Worm (Caenorhabditis elegans): ENCODE results near the gene C23F12.9.

The C23F12.9 gene

ce11 chrX:9410747-9411146 lies 16.9 kb downstream of the C23F12.9 start:
- TF ChIP-seq nhr-28 (tag; optimal IDR thresholded peaks at IDR 0.05) (peak; percentile 5), sdz-12 (GFP tag; optimal IDR thresholded peaks at IDR 0.05) (no peak)

ce11 chrX:9411675-9412074 lies 17.8 kb downstream of the C23F12.9 start:
- TF ChIP-seq ctbp-1 (GFP tag; IDR thresholded peaks at IDR 0.05) (no peak), F37D6.2 (tag; optimal IDR thresholded peaks at IDR 0.05) (no peak), mes-2 (tag; optimal IDR thresholded peaks at IDR 0.05; ENCODE audit: poor library complexity, severe bottlenecking) (no peak), unc-130 (GFP tag; optimal IDR thresholded peaks at IDR 0.05) (no peak), ZK337.2 (GFP tag; IDR thresholded peaks at IDR 0.05) (no peak), nhr-10 (tag; optimal IDR thresholded peaks at IDR 0.05) (no peak), unc-62 (GFP tag; optimal IDR thresholded peaks at IDR 0.05 in 1 of 2) (no peak), unc-62 (tag; optimal IDR thresholded peaks at IDR 0.05) (no peak), mxl-3 (GFP tag; optimal IDR thresholded peaks at IDR 0.05) (no peak)

ce11 chrX:9417326-9417725 lies 23.5 kb downstream of the C23F12.9 start:
- TF ChIP-seq ztf-7 (tag; optimal IDR thresholded peaks at IDR 0.05) (no peak), unc-62 (GFP tag; optimal IDR thresholded peaks at IDR 0.05 in 1 of 2) (peak in 1 of 2 experiments; percentile 91), unc-62 (tag; optimal IDR thresholded peaks at IDR 0.05) (no peak), snpc-4 (tag; optimal IDR thresholded peaks at IDR 0.05) (no peak), daf-12 (tag; optimal IDR thresholded peaks at IDR 0.05) (no peak), hlh-11 (tag; optimal IDR thresholded peaks at IDR 0.05) (no peak), lin-15B (tag; optimal IDR thresholded peaks at IDR 0.05) (no peak)

- TF ChIP-seq nhr-76 (tag; optimal IDR thresholded peaks at IDR 0.05) (no peak), ztf-7 (tag; optimal IDR thresholded peaks at IDR 0.05) (no peak), fkh-10 (GFP tag; optimal IDR thresholded peaks at IDR 0.05) (no peak), mes-2 (tag; optimal IDR thresholded peaks at IDR 0.05; ENCODE audit: poor library complexity, severe bottlenecking) (no peak), daf-19 (GFP tag; conservative IDR thresholded peaks at IDR 0.05) (no peak), dmd-6 (GFP tag; IDR thresholded peaks at IDR 0.05) (no peak)
Observed at ce11 chrX:9417948-9418347, 24.1 kb downstream of the C23F12.9 start.

ce11 chrX:9428059-9428458 lies 34.2 kb downstream of the C23F12.9 start, which contains the start of gene B0272.4:
Gene B0272.4 (plus strand): TSS chrX:9428431.
- TF ChIP-seq egl-43 (GFP tag; IDR thresholded peaks at IDR 0.05) (no peak), dve-1 (tag; optimal IDR thresholded peaks at IDR 0.05; ENCODE audit: insufficient read depth) (peak; percentile 76), saeg-2 (GFP tag; IDR thresholded peaks at IDR 0.05) (no peak), dmd-6 (GFP tag; IDR thresholded peaks at IDR 0.05) (peak; percentile 42), mep-1 (tag; optimal IDR thresholded peaks at IDR 0.05) (peak; percentile 35), zfp-2 (tag; optimal IDR thresholded peaks at IDR 0.05) (no peak), ceh-20 (GFP tag; IDR thresholded peaks at IDR 0.05) (peak; percentile 44; the same call in 1 of the 2 replicates), ceh-62 (tag; optimal IDR thresholded peaks at IDR 0.05) (no peak), daf-16 (GFP tag; optimal IDR thresholded peaks at IDR 0.05) (no peak), daf-16 (tag; optimal IDR thresholded peaks at IDR 0.05) (peak; percentile 95), lir-3 (tag; optimal IDR thresholded peaks at IDR 0.05) (no peak), nhr-41 (GFP tag; IDR thresholded peaks at IDR 0.05) (no peak), sdz-12 (GFP tag; optimal IDR thresholded peaks at IDR 0.05) (no peak), hlh-30 (tag; optimal IDR thresholded peaks at IDR 0.05; ENCODE audit: insufficient read depth) (no peak), nhr-77 (tag; optimal IDR thresholded peaks at IDR 0.05) (no peak), nhr-28 (tag; optimal IDR thresholded peaks at IDR 0.05) (peak; percentile 97), php-3 (GFP tag; IDR thresholded peaks at IDR 0.05) (peak; percentile 96), snpc-1.2 (GFP tag; IDR thresholded peaks at IDR 0.05) (no peak), lsy-2 (tag; optimal IDR thresholded peaks at IDR 0.05) (no peak), nhr-42 (GFP tag; IDR thresholded peaks at IDR 0.05) (no peak), lin-38 (GFP tag; IDR thresholded peaks at IDR 0.05) (no peak), jun-1 (tag; optimal IDR thresholded peaks at IDR 0.05) (no peak), hlh-11 (tag; optimal IDR thresholded peaks at IDR 0.05) (peak; percentile 47), lin-29 (GFP tag; IDR thresholded peaks at IDR 0.05) (no peak), pqm-1 (tag; optimal IDR thresholded peaks at IDR 0.05) (peak; percentile 63), Y75B8A.6 (GFP tag; IDR thresholded peaks at IDR 0.05) (no peak)

Measured in whole organism, L4 larva.